Fruit fly (Drosophila melanogaster) whole organism, wandering third instar larva: ENCODE results near the gene VhaAC39-1.
A peak's percentile ranks its signal among the peaks of the same experiment; 100 is the strongest.

Experiments
- Abd-B ChIP-seq: fragments of >200 bp; optimal IDR thresholded peaks from 2 replicates; lab custom pipeline; 2017; ENCODE audit warnings: missing biosample characterization, missing genetic modification characterization
- CG32264 ChIP-seq: fragments of 200-800 bp; sonication (Bioruptor generic); optimal IDR thresholded peaks from 2 replicates; lab custom pipeline; 2016; ENCODE audit warnings: missing biosample characterization, missing genetic modification characterization
- CG9705 ChIP-seq: fragments of 200-800 bp; sonication (Bioruptor generic); optimal IDR thresholded peaks from 2 replicates; lab custom pipeline; 2018; ENCODE audit warnings: missing biosample characterization, mild to moderate bottlenecking, missing genetic modification characterization
- Dfd ChIP-seq: fragments of >200 bp; optimal IDR thresholded peaks from 2 replicates; lab custom pipeline; 2017; ENCODE audit warnings: missing biosample characterization, missing genetic modification characterization
- Dif ChIP-seq: fragments of 200-275, 200-300 bp; sonication (Bioruptor generic); optimal IDR thresholded peaks from 2 replicates; lab custom pipeline; 2018; ENCODE audit warnings: missing biosample characterization, missing genetic modification characterization; ENCODE audit not compliant: partially characterized antibody
- GATAd ChIP-seq: sonication (Bioruptor generic); optimal IDR thresholded peaks from 2 replicates; lab custom pipeline; 2016; ENCODE audit warnings: missing biosample characterization, missing genetic modification characterization
- HLH106 ChIP-seq: fragments of 200-800 bp; optimal IDR thresholded peaks from 3 replicates; lab custom pipeline; 2019; ENCODE audit warnings: missing biosample characterization, mild to moderate bottlenecking, missing genetic modification characterization, moderate library complexity
- Hnf4 ChIP-seq: fragments of 200-800 bp; sonication (Bioruptor generic); optimal IDR thresholded peaks from 2 replicates; lab custom pipeline; 2016; ENCODE audit warnings: missing biosample characterization, mild to moderate bottlenecking, missing genetic modification characterization
- Hr78 ChIP-seq: fragments of >200 bp; optimal IDR thresholded peaks from 2 replicates; lab custom pipeline; 2017; ENCODE audit warnings: missing biosample characterization, missing genetic modification characterization
- Hr83 ChIP-seq: fragments of 200-300 bp; sonication (Bioruptor generic); optimal IDR thresholded peaks from 2 replicates; lab custom pipeline; 2016; ENCODE audit warnings: missing biosample characterization, mild to moderate bottlenecking, missing genetic modification characterization, moderate library complexity; ENCODE audit not compliant: poor library complexity, severe bottlenecking
- Jra ChIP-seq: sonication (Bioruptor generic); optimal IDR thresholded peaks from 2 replicates; lab custom pipeline; 2016; ENCODE audit warnings: missing biosample characterization, missing genetic modification characterization
- Mio ChIP-seq: sonication (Bioruptor generic); optimal IDR thresholded peaks from 2 replicates; lab custom pipeline; 2016; ENCODE audit warnings: missing biosample characterization, missing genetic modification characterization
- Myc ChIP-seq: fragments of >200 bp; optimal IDR thresholded peaks from 2 replicates; lab custom pipeline; 2017
- N ChIP-seq: fragments of >200 bp; optimal IDR thresholded peaks from 2 replicates; lab custom pipeline; 2018; ENCODE audit warnings: missing biosample characterization, missing external identifiers, missing genetic modification characterization
- OdsH ChIP-seq: fragments of 200-800 bp; sonication (Bioruptor generic); optimal IDR thresholded peaks from 2 replicates; lab custom pipeline; 2016; ENCODE audit warnings: missing biosample characterization, mild to moderate bottlenecking, missing genetic modification characterization
- Rel ChIP-seq, 2 experiments: fragments of 200-800 bp; sonication (Bioruptor generic) in 1 of 2; optimal IDR thresholded peaks; 2 replicates in 1 of 2; 3 replicates in 1 of 2; lab custom pipeline; 2016 to 2019; ENCODE audit warnings: mild to moderate bottlenecking in 2 of 2, missing biosample characterization in 2 of 2, missing genetic modification characterization in 2 of 2, moderate library complexity in 1 of 2
- br ChIP-seq: fragments of 200-800 bp; sonication (Bioruptor generic); optimal IDR thresholded peaks from 2 replicates; lab custom pipeline; 2016; ENCODE audit warnings: missing biosample characterization, missing genetic modification characterization
- dl ChIP-seq, 2 experiments: fragments of 175-275, 200-275 bp in 1 of 2; fragments of 200-275 bp in 1 of 2; sonication (Bioruptor generic); optimal IDR thresholded peaks; lab custom pipeline; 2018; ENCODE audit warnings: mild to moderate bottlenecking in 2 of 2, missing biosample characterization in 2 of 2, missing genetic modification characterization in 2 of 2, moderate library complexity in 2 of 2; ENCODE audit not compliant: partially characterized antibody in 2 of 2, insufficient read depth in 1 of 2
- dsf ChIP-seq: sonication (Bioruptor generic); optimal IDR thresholded peaks from 2 replicates; lab custom pipeline; 2016; ENCODE audit warnings: missing biosample characterization, missing genetic modification characterization, borderline replicate concordance
- ey ChIP-seq: fragments of 200-800 bp; sonication (Bioruptor generic); optimal IDR thresholded peaks from 2 replicates; lab custom pipeline; 2016; ENCODE audit warnings: missing biosample characterization, missing genetic modification characterization
- foxo ChIP-seq, 2 experiments: fragments of 200-800 bp; sonication (Bioruptor generic); optimal IDR thresholded peaks; 2 replicates in 1 of 2; 3 replicates in 1 of 2; lab custom pipeline; 2016 to 2017; ENCODE audit warnings: missing biosample characterization in 2 of 2, missing genetic modification characterization in 2 of 2
- fru ChIP-seq: fragments of 200-800 bp; sonication (Bioruptor generic); optimal IDR thresholded peaks from 3 replicates; lab custom pipeline; 2016; ENCODE audit warnings: missing biosample characterization, mild to moderate bottlenecking, missing genetic modification characterization
- h ChIP-seq: fragments of 200-800 bp; sonication (Bioruptor generic); optimal IDR thresholded peaks from 3 replicates; lab custom pipeline; 2016; ENCODE audit warnings: missing biosample characterization, mild to moderate bottlenecking, missing genetic modification characterization
- lola ChIP-seq: fragments of >200 bp; optimal IDR thresholded peaks from 2 replicates; lab custom pipeline; 2017; ENCODE audit warnings: missing biosample characterization, missing genetic modification characterization
- psq ChIP-seq: fragments of 200-800 bp; sonication (Bioruptor generic); optimal IDR thresholded peaks from 3 replicates; lab custom pipeline; 2017; ENCODE audit warnings: missing biosample characterization, mild to moderate bottlenecking, missing genetic modification characterization, moderate library complexity
- rgr ChIP-seq: fragments of 200-800 bp; sonication (Bioruptor generic); optimal IDR thresholded peaks from 3 replicates; lab custom pipeline; 2016; ENCODE audit warnings: missing biosample characterization, mild to moderate bottlenecking, missing genetic modification characterization
- sage ChIP-seq: fragments of 200-800 bp; sonication (Bioruptor generic); optimal IDR thresholded peaks from 2 replicates; lab custom pipeline; 2016; ENCODE audit warnings: missing biosample characterization, mild to moderate bottlenecking, missing genetic modification characterization
- woc ChIP-seq: sonication (Bioruptor generic); optimal IDR thresholded peaks from 2 replicates; lab custom pipeline; 2016; ENCODE audit warnings: missing biosample characterization, mild to moderate bottlenecking, missing genetic modification characterization

Gene VhaAC39-1

dm6 chrX:3880645-3881316, at the start of gene VhaAC39-1:
VhaAC39-1 (plus strand) TSS chrX:3880748.
- TF ChIP-seq N (GFP tag; lab: Kevin White, UChicago) (peak; percentile 17), Dif (GFP tag; lab: Kevin White, UChicago) (no peak), Rel (GFP tag; optimal IDR thresholded peaks at IDR 0.05; lab: Kevin White, UChicago) (no peak), Rel (tag; optimal IDR thresholded peaks at IDR 0.05; lab: Kevin White, UChicago) (peak; percentile 43), HLH106 (tag; lab: Kevin White, UChicago) (peak; percentile 17)

- TF ChIP-seq h (GFP tag; lab: Kevin White, UChicago) (peak; percentile 34), sage (GFP tag; lab: Kevin White, UChicago) (no peak), foxo (GFP tag; optimal IDR thresholded peaks at IDR 0.05; lab: Kevin White, UChicago) (peak in 1 of 2 experiments; percentile 2), ey (peak; percentile 21), Myc (lab: Kevin White, UChicago) (no peak), HLH106 (tag; lab: Kevin White, UChicago) (peak; percentile 5), Hnf4 (GFP tag; lab: Kevin White, UChicago) (peak; percentile 23), rgr (GFP tag; lab: Kevin White, UChicago) (peak; percentile 27), OdsH (GFP tag; lab: Kevin White, UChicago) (peak; percentile 20)
Measured at dm6 chrX:3831761-3832160, 48.8 kb upstream of the VhaAC39-1 start.

- TF ChIP-seq HLH106 (tag; lab: Kevin White, UChicago) = no peak
- no peak for TF ChIP-seq lola
- TF ChIP-seq dsf (GFP tag; lab: Kevin White, UChicago) = no peak
- TF ChIP-seq Abd-B (GFP tag; lab: Kevin White, UChicago) = no peak
- no peak for TF ChIP-seq Jra
- no peak for TF ChIP-seq h (GFP tag; lab: Kevin White, UChicago)
- no peak for TF ChIP-seq br (GFP tag; lab: Kevin White, UChicago)
- no peak for TF ChIP-seq CG32264 (GFP tag; lab: Kevin White, UChicago)
- TF ChIP-seq Dfd (GFP tag; lab: Kevin White, UChicago) = no peak
- no peak for TF ChIP-seq sage (GFP tag; lab: Kevin White, UChicago)
- no peak for TF ChIP-seq CG9705 (GFP tag; lab: Kevin White, UChicago)
- TF ChIP-seq, all 38 proteins: peak for 0
Measured at dm6 chrX:3832226-3832625, 48.3 kb upstream of the VhaAC39-1 start.

- TF ChIP-seq lola = no peak
- TF ChIP-seq Rel (GFP tag; optimal IDR thresholded peaks at IDR 0.05; lab: Kevin White, UChicago) = no peak
- peak; percentile 90 for TF ChIP-seq Rel (tag; optimal IDR thresholded peaks at IDR 0.05; lab: Kevin White, UChicago)
- TF ChIP-seq fru (GFP tag; lab: Kevin White, UChicago) = no peak
- no peak for TF ChIP-seq Hnf4 (GFP tag; lab: Kevin White, UChicago)
- no peak for TF ChIP-seq Hr78 (GFP tag; lab: Kevin White, UChicago)
- TF ChIP-seq psq (GFP tag; lab: Kevin White, UChicago) = peak; percentile 74
- no peak for TF ChIP-seq foxo (GFP tag; optimal IDR thresholded peaks at IDR 0.05; lab: Kevin White, UChicago)
- peak; percentile 35 for TF ChIP-seq Dif (GFP tag; lab: Kevin White, UChicago)
- no peak for TF ChIP-seq Mio (GFP tag; lab: Kevin White, UChicago)
- no peak for TF ChIP-seq br (GFP tag; lab: Kevin White, UChicago)
- no peak for TF ChIP-seq CG9705 (GFP tag; lab: Kevin White, UChicago)
- TF ChIP-seq Hr83 (GFP tag; lab: Kevin White, UChicago) = no peak
- no peak for TF ChIP-seq dl (GFP tag; optimal IDR thresholded peaks at IDR 0.05; lab: Kevin White, UChicago; ENCODE audit: insufficient read depth in 1 of 2, partially characterized antibody in 2 of 2)
- no peak for TF ChIP-seq GATAd (GFP tag; lab: Kevin White, UChicago)
- no peak for TF ChIP-seq woc
- TF ChIP-seq Jra = no peak
Measured at dm6 chrX:3833109-3833657, 47.4 kb upstream of the VhaAC39-1 start.
